Worm (Caenorhabditis elegans) whole organism, young adult: Measurements from ENCODE around the gene apb-1.

ENCODE experiments used
- C06A6.2 ChIP-seq: fragments of 200-800 bp; sonication (Bioruptor generic); conservative IDR thresholded peaks from 2 replicates; pipeline ENCODE4 v1.3.6; 2022; ENCODE audit warnings: missing genetic modification characterization, missing compliant biosample characterization
- F57C9.4 ChIP-seq: sonication (generic microtip); optimal IDR thresholded peaks from 2 replicates; lab custom pipeline; 2017; ENCODE audit warnings: mild to moderate bottlenecking, missing genetic modification characterization, missing compliant biosample characterization
- ceh-58 ChIP-seq: fragments of 200-800 bp; sonication (Bioruptor generic); IDR thresholded peaks from 2 replicates; pipeline ENCODE4 v1.3.6; 2022; ENCODE audit warnings: missing genetic modification characterization, missing compliant biosample characterization
- snpc-4 ChIP-seq, 5 experiments: fragments of 150-350 bp in 1 of 5; sonication (generic microtip) in 4 of 5; optimal IDR thresholded peaks; 2 replicates each; lab custom pipeline; 2014 to 2018; ENCODE audit warnings: missing genetic modification characterization in 5 of 5, missing biosample characterization in 3 of 5, antibody characterized with exemption in 2 of 5, mild to moderate bottlenecking in 2 of 5, missing compliant biosample characterization in 2 of 5, missing genotype in 2 of 5, moderate library complexity in 2 of 5, missing genetic modification reagents in 1 of 5

ce11 chrIII:2586193-2586592, 10.6 kb downstream of the apb-1 start, which contains the start of gene gpa-17:
- TF ChIP-seq ceh-58 (GFP tag; lab: Robert Waterston, UW) (no peak), F57C9.4 (tag; lab: Kevin White, UChicago) (no peak), C06A6.2 (GFP tag; lab: Robert Waterston, UW) (no peak), snpc-4 (GFP tag; optimal IDR thresholded peaks at IDR 0.05; lab: Kevin White, UChicago) (no peak), snpc-4 (tag; optimal IDR thresholded peaks at IDR 0.05; lab: Kevin White, UChicago) (no peak)
